Worm (Caenorhabditis elegans) whole organism, late embryonic: Measurements from ENCODE around the gene C39B5.2.

Source experiments
- C08G9.2 ChIP-seq: sonication (generic microtip); optimal IDR thresholded peaks from 2 replicates; lab custom pipeline; 2016; ENCODE audit warnings: mild to moderate bottlenecking, missing genetic modification characterization, moderate library complexity, missing compliant biosample characterization
- K02D7.2 ChIP-seq: sonication (generic microtip); optimal IDR thresholded peaks from 2 replicates; lab custom pipeline; 2017; ENCODE audit warnings: mild to moderate bottlenecking, missing genetic modification characterization, missing compliant biosample characterization
- ceh-9 ChIP-seq: sonication (generic microtip); optimal IDR thresholded peaks from 2 replicates; lab custom pipeline; 2016; ENCODE audit warnings: mild to moderate bottlenecking, missing genetic modification characterization, inconsistent platforms, missing compliant biosample characterization
- hlh-30 ChIP-seq: sonication (generic microtip); optimal IDR thresholded peaks from 2 replicates; lab custom pipeline; 2017; ENCODE audit warnings: antibody characterized with exemption, missing genetic modification characterization, missing compliant biosample characterization; ENCODE audit not compliant: insufficient read depth
- nfya-1 ChIP-seq: sonication (generic microtip); optimal IDR thresholded peaks from 2 replicates; lab custom pipeline; 2017; ENCODE audit warnings: missing genetic modification characterization, mild to moderate bottlenecking, missing compliant biosample characterization, antibody characterized with exemption, moderate library complexity
- pqm-1 ChIP-seq: sonication (generic microtip); optimal IDR thresholded peaks from 2 replicates; lab custom pipeline; 2016; ENCODE audit warnings: missing genetic modification characterization, missing compliant biosample characterization
- tbx-2 ChIP-seq: sonication (generic microtip); optimal IDR thresholded peaks from 2 replicates; lab custom pipeline; 2016; ENCODE audit warnings: missing genetic modification characterization, missing compliant biosample characterization
- unc-86 ChIP-seq: sonication (generic microtip); optimal IDR thresholded peaks from 2 replicates; lab custom pipeline; 2016; ENCODE audit warnings: missing genetic modification characterization, missing compliant biosample characterization
- zip-5 ChIP-seq: sonication (generic microtip); optimal IDR thresholded peaks from 2 replicates; lab custom pipeline; 2016; ENCODE audit warnings: missing genetic modification characterization, missing compliant biosample characterization

DNA sequence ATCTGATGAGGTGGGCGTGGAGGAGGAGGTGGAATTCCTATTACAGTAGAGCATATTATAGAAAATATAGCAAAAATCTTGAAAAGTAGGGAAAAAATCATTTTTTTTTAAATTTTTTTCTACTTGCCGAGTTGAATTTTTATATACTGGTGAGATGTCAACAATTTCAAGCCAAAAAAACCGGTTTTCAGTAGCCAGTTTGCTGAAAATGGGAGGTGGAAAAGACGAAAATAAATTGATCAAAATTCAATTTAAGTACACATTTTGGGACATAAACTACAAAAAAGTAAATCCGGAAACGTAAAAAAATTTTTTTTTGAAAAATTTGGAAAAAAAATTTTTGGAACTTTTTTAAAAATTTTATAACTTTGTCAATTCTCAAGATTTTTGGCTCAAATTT lies 44.8 kb downstream of the C39B5.2 start, which contains the start of gene Y54F10BM.23:
- TF ChIP-seq ceh-9 (tag; lab: Kevin White, UChicago) (no peak), nfya-1 (tag; lab: Kevin White, UChicago) (no peak), tbx-2 (tag; lab: Kevin White, UChicago) (no peak), hlh-30 (tag; lab: Kevin White, UChicago) (no peak), K02D7.2 (tag; lab: Kevin White, UChicago) (no peak), C08G9.2 (tag; lab: Kevin White, UChicago) (no peak), unc-86 (tag; lab: Kevin White, UChicago) (no peak), pqm-1 (tag; lab: Kevin White, UChicago) (no peak), zip-5 (tag; lab: Kevin White, UChicago) (no peak)
